Fruit fly (Drosophila melanogaster): Measurements from ENCODE around the gene Rsf1.
A peak's percentile ranks its signal among the peaks of the same experiment; 100 is the strongest.

The Rsf1 gene

DNA sequence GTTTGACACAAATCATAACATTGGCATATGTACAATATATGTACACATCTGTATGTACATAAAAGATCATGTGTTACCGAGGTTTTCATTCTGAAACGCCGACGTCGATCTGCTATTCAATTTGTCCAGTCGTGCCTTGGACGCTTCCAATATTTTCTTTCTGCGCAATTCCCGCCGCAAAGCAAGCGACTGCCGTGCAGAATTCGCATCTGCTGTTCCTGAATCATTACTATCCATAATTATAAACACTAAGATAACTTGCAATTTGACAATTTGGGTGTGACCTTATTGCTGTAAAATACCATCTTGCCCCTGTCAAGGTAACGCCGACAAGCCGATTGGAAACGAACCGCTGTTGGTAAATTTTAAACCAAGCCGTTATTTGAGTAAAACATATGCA is 48.5 kb upstream of the Rsf1 start (continued):
- TF ChIP-seq CG8290 (GFP tag; optimal IDR thresholded peaks at IDR 0.05) (no peak), CG8290 (tag; optimal IDR thresholded peaks at IDR 0.05) (peak in 1 of 2 experiments; percentile 4), sens (GFP tag) (peak; percentile 72), Vsx1 (GFP tag; optimal IDR thresholded peaks at IDR 0.05) (no peak), Dip3 (GFP tag; optimal IDR thresholded peaks at IDR 0.05) (no peak), CG7987 (GFP tag; optimal IDR thresholded peaks at IDR 0.05) (no peak), stwl (tag; optimal IDR thresholded peaks at IDR 0.05) (peak; percentile 63), CG1792 (GFP tag; optimal IDR thresholded peaks at IDR 0.05) (no peak), Deaf1 (tag; optimal IDR thresholded peaks at IDR 0.05) (no peak), CG12659 (GFP tag; optimal IDR thresholded peaks at IDR 0.05) (peak; percentile 62), Med (GFP tag) (peak; percentile 43), bigmax (GFP tag; optimal IDR thresholded peaks at IDR 0.05) (peak; percentile 7), Ets65A (GFP tag) (peak; percentile 54), Tbp (GFP tag; optimal IDR thresholded peaks at IDR 0.05) (no peak), Eip74EF (GFP tag; optimal IDR thresholded peaks at IDR 0.05) (no peak), Dp (GFP tag; optimal IDR thresholded peaks at IDR 0.05) (peak; percentile 41), HmgD (GFP tag; optimal IDR thresholded peaks at IDR 0.05) (no peak), CG14667 (GFP tag; IDR thresholded peaks at IDR 0.05) (no peak), croc (GFP tag; conservative IDR thresholded peaks at IDR 0.05) (no peak), hth (optimal IDR thresholded peaks at IDR 0.05) (no peak), slbo (GFP tag; IDR thresholded peaks at IDR 0.05) (no peak), Dref (GFP tag; IDR thresholded peaks at IDR 0.05) (no peak), chm (GFP tag; IDR thresholded peaks at IDR 0.05) (no peak), MESR4 (GFP tag; optimal IDR thresholded peaks at IDR 0.05) (peak; percentile 83), ase (GFP tag; IDR thresholded peaks at IDR 0.05) (no peak), CG14710 (tag; optimal IDR thresholded peaks at IDR 0.05) (peak; percentile 23), CG12391 (tag; optimal IDR thresholded peaks at IDR 0.05) (no peak), Pdp1 (GFP tag; optimal IDR thresholded peaks at IDR 0.05) (peak in 1 of 2 experiments; percentile 23), tll (GFP tag; optimal IDR thresholded peaks at IDR 0.05) (no peak), CG6791 (GFP tag; IDR thresholded peaks at IDR 0.05; ENCODE audit: partially characterized antibody) (0 out of 3 replicates have a peak, but pooled peaks have one; percentile 36), CG15514 (GFP tag; optimal IDR thresholded peaks at IDR 0.05) (peak; percentile 37), CG34376 (GFP tag; optimal IDR thresholded peaks at IDR 0.05) (no peak), BtbVII (GFP tag; optimal IDR thresholded peaks at IDR 0.05) (no peak), CG18476 (GFP tag; optimal IDR thresholded peaks at IDR 0.05) (no peak)

- TF ChIP-seq onecut (GFP tag; IDR thresholded peaks at IDR 0.05) (peak; percentile 92), pnt (GFP tag; optimal IDR thresholded peaks at IDR 0.05) (no peak), corto (GFP tag; optimal IDR thresholded peaks at IDR 0.05) (no peak), HmgZ (tag; optimal IDR thresholded peaks at IDR 0.05) (no peak), seq (GFP tag; IDR thresholded peaks at IDR 0.05) (peak; percentile 85), ci (GFP tag; IDR thresholded peaks at IDR 0.05) (no peak), CG31388 (GFP tag; optimal IDR thresholded peaks at IDR 0.05) (no peak), ems (GFP tag; optimal IDR thresholded peaks at IDR 0.05) (peak; percentile 17), CG33213 (GFP tag; optimal IDR thresholded peaks at IDR 0.05) (peak; percentile 0), CG15601 (tag; optimal IDR thresholded peaks at IDR 0.05) (peak; percentile 26), ewg (GFP tag; optimal IDR thresholded peaks at IDR 0.05) (peak; percentile 95), Ravus (GFP tag; IDR thresholded peaks at IDR 0.05) (no peak), Max (GFP tag; optimal IDR thresholded peaks at IDR 0.05) (no peak), E2f2 (GFP tag; IDR thresholded peaks at IDR 0.05) (no peak), pzg (GFP tag; optimal IDR thresholded peaks at IDR 0.05) (peak; percentile 18), Bteb2 (GFP tag; optimal IDR thresholded peaks at IDR 0.05) (peak; percentile 1), nerfin-1 (tag; optimal IDR thresholded peaks at IDR 0.05) (peak; percentile 22), mld (GFP tag; IDR thresholded peaks at IDR 0.05; ENCODE audit: partially characterized antibody) (no peak)
Measured at dm6 chr2L:10310614-10311382, 47.4 kb upstream of the Rsf1 start, which contains the start of gene Cdk5alpha. Gene Cdk5alpha, minus strand, starts transcription at chr2L:10310956.

Data from whole organism, embryonic.